Fruit fly (Drosophila melanogaster) whole organism, adult: ENCODE measurements around the gene nmo.
A peak's percentile ranks its signal among the peaks of the same experiment; 100 is the strongest.

Source experiments
- CG11617 ChIP-seq: fragments of 200-800 bp; sonication (Bioruptor generic); optimal IDR thresholded peaks from 2 replicates; lab custom pipeline; 2017; ENCODE audit warnings: mild to moderate bottlenecking, missing biosample characterization, missing genetic modification reagents, missing genetic modification characterization
- CG12768 ChIP-seq: fragments of 200-800 bp; sonication (Bioruptor generic); optimal IDR thresholded peaks from 2 replicates; lab custom pipeline; 2017; ENCODE audit warnings: missing biosample characterization, missing genetic modification characterization, mild to moderate bottlenecking, moderate library complexity, missing genetic modification reagents
- CG14711 ChIP-seq: fragments of 200-800 bp; sonication (Bioruptor generic); optimal IDR thresholded peaks from 2 replicates; lab custom pipeline; 2018; ENCODE audit warnings: missing biosample characterization, mild to moderate bottlenecking, missing genetic modification characterization, moderate library complexity
- CG33017 ChIP-seq: fragments of 200-800 bp; sonication (Bioruptor generic); optimal IDR thresholded peaks from 2 replicates; lab custom pipeline; 2018; ENCODE audit warnings: missing biosample characterization, mild to moderate bottlenecking, missing genetic modification characterization, moderate library complexity
- CG5204 ChIP-seq: fragments of 200-800 bp; sonication (Bioruptor generic); optimal IDR thresholded peaks from 2 replicates; lab custom pipeline; 2016; ENCODE audit warnings: missing biosample characterization, missing genetic modification characterization
- CG7045 ChIP-seq: fragments of 200-800 bp; sonication (Bioruptor generic); optimal IDR thresholded peaks from 2 replicates; lab custom pipeline; 2017; ENCODE audit warnings: missing biosample characterization, mild to moderate bottlenecking, missing genetic modification characterization
- CG7101 ChIP-seq: fragments of 200-800 bp; sonication (Bioruptor generic); optimal IDR thresholded peaks from 2 replicates; lab custom pipeline; 2018; ENCODE audit warnings: missing biosample characterization, mild to moderate bottlenecking, missing genetic modification characterization, moderate library complexity
- Clk ChIP-seq: fragments of 200-800 bp; sonication (Bioruptor generic); optimal IDR thresholded peaks from 2 replicates; lab custom pipeline; 2017; ENCODE audit warnings: missing biosample characterization, missing genetic modification characterization
- Crg-1 ChIP-seq: fragments of 200-800 bp; sonication (Bioruptor generic); optimal IDR thresholded peaks from 2 replicates; lab custom pipeline; 2016; ENCODE audit warnings: missing biosample characterization, missing genetic modification characterization
- Hr96 ChIP-seq: fragments of 200-800 bp; sonication (Bioruptor generic); optimal IDR thresholded peaks from 2 replicates; lab custom pipeline; 2016; ENCODE audit warnings: missing biosample characterization, missing genetic modification characterization
- Mnt ChIP-seq: fragments of 200-800 bp; sonication (Bioruptor generic); optimal IDR thresholded peaks from 2 replicates; lab custom pipeline; 2016; ENCODE audit warnings: missing biosample characterization, mild to moderate bottlenecking, missing genetic modification characterization
- bab1 ChIP-seq: fragments of 200-800 bp; sonication (Bioruptor generic); optimal IDR thresholded peaks from 3 replicates; lab custom pipeline; 2019; ENCODE audit warnings: missing biosample characterization, mild to moderate bottlenecking, missing genetic modification characterization, moderate library complexity
- cic ChIP-seq: fragments of 200-800 bp; sonication (Bioruptor generic); optimal IDR thresholded peaks from 2 replicates; lab custom pipeline; 2017; ENCODE audit warnings: missing biosample characterization, mild to moderate bottlenecking, missing genetic modification characterization, moderate library complexity
- cnc ChIP-seq, 2 experiments: fragments of >200 bp; optimal IDR thresholded peaks; 2 replicates each; lab custom pipeline; 2017
- kay ChIP-seq: fragments of 200-800 bp; sonication (Bioruptor generic); peaks from one replicate; lab custom pipeline; 2016; ENCODE audit warnings: missing biosample characterization, missing genetic modification characterization, borderline replicate concordance
- ovo ChIP-seq: fragments of 200-800 bp; sonication (Bioruptor generic); optimal IDR thresholded peaks from 2 replicates; lab custom pipeline; 2016; ENCODE audit warnings: missing biosample characterization, missing genetic modification characterization
- pad ChIP-seq: fragments of 200-800 bp; sonication (Bioruptor generic); optimal IDR thresholded peaks from 3 replicates; lab custom pipeline; 2017; ENCODE audit warnings: missing biosample characterization, missing genetic modification characterization, mild to moderate bottlenecking, moderate library complexity, missing genetic modification reagents
- tj ChIP-seq: fragments of 200-800 bp; sonication (Bioruptor generic); optimal IDR thresholded peaks from 3 replicates; lab custom pipeline; 2017; ENCODE audit warnings: missing biosample characterization, mild to moderate bottlenecking, missing genetic modification characterization, moderate library complexity
- toe ChIP-seq: fragments of 200-800 bp; sonication (Bioruptor generic); optimal IDR thresholded peaks from 2 replicates; lab custom pipeline; 2016; ENCODE audit warnings: missing biosample characterization, missing genetic modification characterization

Gene nmo

DNA sequence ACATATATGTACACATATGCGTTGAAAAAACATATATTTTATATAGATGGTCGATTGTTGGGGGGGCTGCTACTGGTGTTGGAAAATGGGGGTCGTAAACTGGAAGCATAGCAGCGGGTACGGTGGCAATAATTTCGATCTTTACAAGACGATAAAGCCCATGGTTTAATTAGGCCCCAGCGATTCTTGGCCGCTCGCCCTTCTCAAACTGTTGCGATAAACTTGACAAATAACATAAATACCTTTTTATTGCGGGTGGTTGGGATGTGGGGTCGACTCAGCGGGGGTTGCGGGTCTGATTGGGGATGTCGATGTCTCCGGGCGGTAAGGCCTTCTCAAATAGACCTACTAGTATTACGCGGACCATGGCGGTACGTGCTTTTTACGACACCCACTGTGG, 40.2 kb upstream of the nmo start:
- TF ChIP-seq cnc (optimal IDR thresholded peaks at IDR 0.05; lab: Kevin White, UChicago) (no peak), CG11617 (GFP tag; lab: Kevin White, UChicago) (no peak), Clk (GFP tag; lab: Kevin White, UChicago) (no peak), ovo (GFP tag; lab: Kevin White, UChicago) (no peak), Crg-1 (GFP tag; lab: Kevin White, UChicago) (no peak), Mnt (GFP tag; lab: Kevin White, UChicago) (no peak), CG12768 (GFP tag; lab: Kevin White, UChicago) (no peak), tj (no peak), CG33017 (tag; lab: Kevin White, UChicago) (no peak)

- TF ChIP-seq CG12768 (GFP tag; lab: Kevin White, UChicago) (no peak), tj (no peak), kay (GFP tag; lab: Kevin White, UChicago) (no peak), Crg-1 (GFP tag; lab: Kevin White, UChicago) (no peak), CG7101 (tag; lab: Kevin White, UChicago) (no peak), CG7045 (GFP tag; lab: Kevin White, UChicago) (no peak), Hr96 (GFP tag; lab: Kevin White, UChicago) (no peak), CG14711 (tag; lab: Kevin White, UChicago) (no peak)
Measured at dm6 chr3L:7940558-7941238, 38.1 kb upstream of the nmo start.

dm6 chr3L:7941514-7941913, 37.3 kb upstream of the nmo start:
- TF ChIP-seq Mnt (GFP tag; lab: Kevin White, UChicago) (no peak), CG7045 (GFP tag; lab: Kevin White, UChicago) (no peak), cnc (optimal IDR thresholded peaks at IDR 0.05; lab: Kevin White, UChicago) (no peak), ovo (GFP tag; lab: Kevin White, UChicago) (no peak)

dm6 chr3L:7942403-7942952, 36.4 kb upstream of the nmo start:
- TF ChIP-seq CG7045 (GFP tag; lab: Kevin White, UChicago), result peak; percentile 19
- TF ChIP-seq pad (GFP tag; lab: Kevin White, UChicago), result no peak
- peak; percentile 27 for TF ChIP-seq kay (GFP tag; lab: Kevin White, UChicago)

- no peak for TF ChIP-seq ovo (GFP tag; lab: Kevin White, UChicago)
- no peak for TF ChIP-seq Crg-1 (GFP tag; lab: Kevin White, UChicago)
- TF ChIP-seq cic (GFP tag; lab: Kevin White, UChicago), result no peak
- no peak for TF ChIP-seq Mnt (GFP tag; lab: Kevin White, UChicago)
- TF ChIP-seq CG14711 (tag; lab: Kevin White, UChicago), result no peak
- no peak for TF ChIP-seq CG11617 (GFP tag; lab: Kevin White, UChicago)
- TF ChIP-seq toe (GFP tag; lab: Kevin White, UChicago), result no peak
- TF ChIP-seq CG5204, result no peak
- TF ChIP-seq bab1, result no peak
- TF ChIP-seq CG7045 (GFP tag; lab: Kevin White, UChicago), result no peak
- TF ChIP-seq cnc (optimal IDR thresholded peaks at IDR 0.05; lab: Kevin White, UChicago), result no peak
- no peak for TF ChIP-seq Clk (GFP tag; lab: Kevin White, UChicago)
Measured at dm6 chr3L:7943046-7943445, 35.8 kb upstream of the nmo start.

DNA sequence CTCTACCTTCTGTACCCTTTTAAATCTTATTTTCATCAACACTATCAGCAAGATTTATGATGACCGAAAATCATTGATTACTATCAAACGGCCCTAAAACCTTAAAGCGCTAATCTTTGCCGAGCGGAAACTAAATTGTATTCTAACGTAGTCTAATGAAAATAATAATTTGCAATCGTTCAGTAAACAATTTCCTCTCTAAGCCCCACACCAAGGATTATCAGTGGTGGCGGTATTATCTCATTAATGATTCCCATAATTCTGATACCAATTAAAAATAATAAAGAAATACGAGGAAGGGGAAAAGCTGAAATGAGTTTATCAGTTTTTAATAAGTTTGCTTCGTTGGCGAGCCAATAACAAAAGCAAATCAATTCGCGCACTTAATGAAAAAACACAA, 34.9 kb upstream of the nmo start:
- no peak for TF ChIP-seq bab1
- TF ChIP-seq kay (GFP tag; lab: Kevin White, UChicago), result peak; percentile 43
- TF ChIP-seq tj, result no peak
- TF ChIP-seq pad (GFP tag; lab: Kevin White, UChicago), result no peak

dm6 chr3L:7946222-7946621, 32.6 kb upstream of the nmo start, which contains the start of gene CG43880:
TSS of gene CG43880 (minus strand) at chr3L:7946322.
- TF ChIP-seq pad (GFP tag; lab: Kevin White, UChicago), result no peak
- no peak for TF ChIP-seq Hr96 (GFP tag; lab: Kevin White, UChicago)
- no peak for TF ChIP-seq bab1
- no peak for TF ChIP-seq cic (GFP tag; lab: Kevin White, UChicago)
- no peak for TF ChIP-seq CG11617 (GFP tag; lab: Kevin White, UChicago)
- TF ChIP-seq Clk (GFP tag; lab: Kevin White, UChicago), result no peak
- no peak for TF ChIP-seq Crg-1 (GFP tag; lab: Kevin White, UChicago)
- no peak for TF ChIP-seq tj
- TF ChIP-seq CG7045 (GFP tag; lab: Kevin White, UChicago), result no peak
- no peak for TF ChIP-seq toe (GFP tag; lab: Kevin White, UChicago)
- TF ChIP-seq cnc (optimal IDR thresholded peaks at IDR 0.05; lab: Kevin White, UChicago), result no peak
- no peak for TF ChIP-seq CG33017 (tag; lab: Kevin White, UChicago)
- TF ChIP-seq ovo (GFP tag; lab: Kevin White, UChicago), result no peak
- no peak for TF ChIP-seq CG12768 (GFP tag; lab: Kevin White, UChicago)
- no peak for TF ChIP-seq CG14711 (tag; lab: Kevin White, UChicago)
- TF ChIP-seq Mnt (GFP tag; lab: Kevin White, UChicago), result no peak
- no peak for TF ChIP-seq kay (GFP tag; lab: Kevin White, UChicago)
